Fruit fly (Drosophila melanogaster) whole organism, prepupa: ENCODE results near the gene CG14684.

Source experiments
- Blimp-1 ChIP-seq: fragments of 200-800 bp; sonication (Bioruptor generic); optimal IDR thresholded peaks from 3 replicates; lab custom pipeline; 2017; ENCODE audit warnings: missing biosample characterization, missing genetic modification characterization, mild to moderate bottlenecking, moderate library complexity, missing genetic modification reagents
- CG10631 ChIP-seq: fragments of 200-800 bp; sonication (Bioruptor generic); optimal IDR thresholded peaks from 2 replicates; lab custom pipeline; 2016; ENCODE audit warnings: missing biosample characterization, missing genetic modification characterization
- CG11294 ChIP-seq: fragments of 200-800 bp; sonication (Bioruptor generic); IDR thresholded peaks from 2 replicates; pipeline ENCODE4 v1.3.6; 2022; ENCODE audit warnings: missing biosample characterization, missing genetic modification characterization
- CG11762 ChIP-seq: fragments of 200-800 bp; sonication (Bioruptor generic); optimal IDR thresholded peaks from 3 replicates; lab custom pipeline; 2016; ENCODE audit warnings: missing biosample characterization, missing genetic modification characterization; ENCODE audit not compliant: insufficient read depth
- CG15336 ChIP-seq: fragments of 200-800 bp; sonication (Bioruptor generic); IDR thresholded peaks from 2 replicates; pipeline ENCODE4 v1.3.6; 2022; ENCODE audit warnings: missing biosample characterization, missing genetic modification characterization
- CG16779 ChIP-seq: fragments of 200-800 bp; sonication (Bioruptor generic); optimal IDR thresholded peaks from 3 replicates; lab custom pipeline; 2017; ENCODE audit warnings: missing biosample characterization, mild to moderate bottlenecking, missing genetic modification characterization
- CG3032 ChIP-seq: fragments of 200-800 bp; optimal IDR thresholded peaks from 2 replicates; lab custom pipeline; 2019; ENCODE audit warnings: missing biosample characterization, mild to moderate bottlenecking, missing genetic modification characterization, moderate library complexity
- CG34406 ChIP-seq: fragments of 200-800 bp; sonication (Bioruptor generic); optimal IDR thresholded peaks from 3 replicates; lab custom pipeline; 2016; ENCODE audit warnings: missing biosample characterization, missing genetic modification characterization
- CG3919 ChIP-seq: fragments of 200-800 bp; sonication (Bioruptor generic); optimal IDR thresholded peaks from 3 replicates; lab custom pipeline; 2016; ENCODE audit warnings: missing biosample characterization, missing genetic modification characterization
- CG4318 ChIP-seq: fragments of 200-800 bp; sonication (Bioruptor generic); optimal IDR thresholded peaks from 3 replicates; lab custom pipeline; 2017; ENCODE audit warnings: missing biosample characterization, mild to moderate bottlenecking, missing genetic modification characterization
- CG6276 ChIP-seq: fragments of 200-800 bp; sonication (Bioruptor generic); optimal IDR thresholded peaks from 2 replicates; lab custom pipeline; 2017; ENCODE audit warnings: missing biosample characterization, mild to moderate bottlenecking, missing genetic modification characterization
- CG6792 ChIP-seq: fragments of 200-800 bp; sonication (Bioruptor generic); optimal IDR thresholded peaks from 3 replicates; lab custom pipeline; 2016; ENCODE audit warnings: missing biosample characterization, missing genetic modification characterization
- CG6808 ChIP-seq: fragments of 200-800 bp; sonication (Bioruptor generic); optimal IDR thresholded peaks from 3 replicates; lab custom pipeline; 2017; ENCODE audit warnings: missing biosample characterization, missing genetic modification characterization, mild to moderate bottlenecking, moderate library complexity, missing genetic modification reagents
- CG6854 ChIP-seq: fragments of 200-800 bp; sonication (Bioruptor generic); optimal IDR thresholded peaks from 2 replicates; lab custom pipeline; 2017; ENCODE audit warnings: missing biosample characterization, mild to moderate bottlenecking, missing genetic modification characterization
- CG7368 ChIP-seq: fragments of 200-800 bp; sonication (Bioruptor generic); optimal IDR thresholded peaks from 3 replicates; lab custom pipeline; 2016; ENCODE audit warnings: missing biosample characterization, missing genetic modification characterization
- CG8119 ChIP-seq: fragments of 200-800 bp; sonication (Bioruptor generic); IDR thresholded peaks from 3 replicates; pipeline ENCODE4 v1.3.6; 2022; ENCODE audit warnings: missing biosample characterization, missing genetic modification characterization
- CG8319 ChIP-seq: fragments of 200-800 bp; sonication (Bioruptor generic); optimal IDR thresholded peaks from 3 replicates; lab custom pipeline; 2016; ENCODE audit warnings: missing biosample characterization, missing genetic modification characterization
- CG8632 ChIP-seq: fragments of 200-800 bp; sonication (Bioruptor generic); optimal IDR thresholded peaks from 3 replicates; lab custom pipeline; 2016; ENCODE audit warnings: missing biosample characterization, missing genetic modification characterization
- CG9139 ChIP-seq: fragments of 200-800 bp; sonication (Bioruptor generic); optimal IDR thresholded peaks from 3 replicates; lab custom pipeline; 2017; ENCODE audit warnings: missing biosample characterization, mild to moderate bottlenecking, missing genetic modification characterization
- Eip75B ChIP-seq: fragments of 200-800 bp; sonication (Bioruptor generic); optimal IDR thresholded peaks from 3 replicates; lab custom pipeline; 2016; ENCODE audit warnings: missing biosample characterization, missing genetic modification characterization
- Eip78C ChIP-seq: fragments of 200-800 bp; sonication (Bioruptor generic); peaks from one replicate; lab custom pipeline; 2016; ENCODE audit warnings: missing biosample characterization, missing genetic modification characterization
- Eip93F ChIP-seq: fragments of 200-800 bp; sonication (Bioruptor generic); optimal IDR thresholded peaks from 2 replicates; lab custom pipeline; 2016; ENCODE audit warnings: missing biosample characterization, mild to moderate bottlenecking, missing genetic modification characterization
- Ets21C ChIP-seq: fragments of 200-800 bp; sonication (Bioruptor generic); optimal IDR thresholded peaks from 3 replicates; lab custom pipeline; 2016; ENCODE audit warnings: missing biosample characterization, missing genetic modification characterization
- Ets96B ChIP-seq: fragments of 200-800 bp; optimal IDR thresholded peaks from 2 replicates; lab custom pipeline; 2019; ENCODE audit warnings: missing biosample characterization, mild to moderate bottlenecking, missing genetic modification characterization, moderate library complexity
- Gug ChIP-seq: fragments of 200-800 bp; sonication (Bioruptor generic); IDR thresholded peaks from 2 replicates; pipeline ENCODE4 v1.3.6; 2022; ENCODE audit warnings: missing biosample characterization, missing genetic modification characterization
- Hr38 ChIP-seq: sonication (Bioruptor generic); optimal IDR thresholded peaks from 2 replicates; lab custom pipeline; 2016; ENCODE audit warnings: missing biosample characterization, missing genetic modification characterization
- Hr39 ChIP-seq: fragments of 200-800 bp; sonication (Bioruptor generic); optimal IDR thresholded peaks from 2 replicates; lab custom pipeline; 2016; ENCODE audit warnings: missing biosample characterization, missing genetic modification characterization
- Hr4 ChIP-seq: fragments of 200-800 bp; sonication (Bioruptor generic); optimal IDR thresholded peaks from 3 replicates; lab custom pipeline; 2016; ENCODE audit warnings: missing biosample characterization, missing genetic modification characterization
- Met ChIP-seq: fragments of 200-800 bp; sonication (Bioruptor generic); optimal IDR thresholded peaks from 3 replicates; lab custom pipeline; 2016; ENCODE audit warnings: missing biosample characterization, missing genetic modification characterization
- Smox ChIP-seq: fragments of 200-800 bp; sonication (Bioruptor generic); optimal IDR thresholded peaks from 3 replicates; lab custom pipeline; 2016; ENCODE audit warnings: missing biosample characterization, missing genetic modification characterization
- Sox102F ChIP-seq: fragments of 200-800 bp; sonication (Bioruptor generic); optimal IDR thresholded peaks from 2 replicates; lab custom pipeline; 2016; ENCODE audit warnings: missing biosample characterization, mild to moderate bottlenecking, missing genetic modification characterization
- Sox14 ChIP-seq: fragments of 200-800 bp; sonication (Bioruptor generic); optimal IDR thresholded peaks from 3 replicates; lab custom pipeline; 2016; ENCODE audit warnings: missing biosample characterization, missing genetic modification characterization
- Sox15 ChIP-seq: fragments of 200-800 bp; sonication (Bioruptor generic); optimal IDR thresholded peaks from 3 replicates; lab custom pipeline; 2016; ENCODE audit warnings: missing biosample characterization, missing genetic modification characterization
- achi ChIP-seq: fragments of 200-800 bp; sonication (Bioruptor generic); optimal IDR thresholded peaks from 3 replicates; lab custom pipeline; 2016; ENCODE audit warnings: missing biosample characterization, missing genetic modification characterization
- acj6 ChIP-seq: fragments of 200-800 bp; sonication (Bioruptor generic); optimal IDR thresholded peaks from 3 replicates; lab custom pipeline; 2016; ENCODE audit warnings: missing biosample characterization, missing genetic modification characterization
- dac ChIP-seq: fragments of 200-800 bp; sonication (Bioruptor generic); optimal IDR thresholded peaks from 2 replicates; lab custom pipeline; 2017; ENCODE audit warnings: missing biosample characterization, mild to moderate bottlenecking, missing genetic modification characterization
- dsx ChIP-seq: fragments of 200-800 bp; optimal IDR thresholded peaks from 3 replicates; lab custom pipeline; 2019; ENCODE audit warnings: missing biosample characterization, mild to moderate bottlenecking, missing genetic modification characterization, moderate library complexity; ENCODE audit not compliant: poor library complexity, severe bottlenecking
- eg ChIP-seq: fragments of 200-800 bp; sonication (Bioruptor generic); IDR thresholded peaks from 3 replicates; pipeline ENCODE4 v1.3.6; 2022; ENCODE audit warnings: missing biosample characterization, missing genetic modification characterization
- esn ChIP-seq: fragments of 200-800 bp; sonication (Bioruptor generic); optimal IDR thresholded peaks from 2 replicates; lab custom pipeline; 2016; ENCODE audit warnings: missing biosample characterization, mild to moderate bottlenecking, missing genetic modification characterization, moderate library complexity
- fd59A ChIP-seq: fragments of 200-800 bp; sonication (Bioruptor generic); optimal IDR thresholded peaks from 2 replicates; lab custom pipeline; 2017; ENCODE audit warnings: missing biosample characterization, mild to moderate bottlenecking, missing genetic modification characterization, missing genetic modification reagents
- fd85E ChIP-seq: fragments of 200-800 bp; sonication (Bioruptor generic); optimal IDR thresholded peaks from 3 replicates; lab custom pipeline; 2016; ENCODE audit warnings: missing biosample characterization, missing genetic modification characterization
- lz ChIP-seq: fragments of 200-800 bp; sonication (Bioruptor generic); optimal IDR thresholded peaks from 3 replicates; lab custom pipeline; 2016; ENCODE audit warnings: missing biosample characterization, missing genetic modification characterization
- net ChIP-seq: fragments of 200-800 bp; sonication (Bioruptor generic); optimal IDR thresholded peaks from 3 replicates; lab custom pipeline; 2016; ENCODE audit warnings: missing biosample characterization, missing genetic modification characterization
- pdm3 ChIP-seq: fragments of 200-800 bp; sonication (Bioruptor generic); optimal IDR thresholded peaks from 3 replicates; lab custom pipeline; 2016; ENCODE audit warnings: missing biosample characterization, missing genetic modification characterization
- salr ChIP-seq, 2 experiments: fragments of 200-800 bp; sonication (Bioruptor generic); optimal IDR thresholded peaks; 3 replicates each; lab custom pipeline; 2016 to 2018; ENCODE audit warnings: missing biosample characterization in 2 of 2, missing genetic modification characterization in 2 of 2, mild to moderate bottlenecking in 1 of 2
- ss ChIP-seq, 2 experiments: fragments of 200-800 bp; sonication (Bioruptor generic); optimal IDR thresholded peaks; 2 replicates in 1 of 2; 3 replicates in 1 of 2; lab custom pipeline; 2017 to 2018; ENCODE audit warnings: mild to moderate bottlenecking in 2 of 2, missing biosample characterization in 2 of 2, missing genetic modification characterization in 2 of 2, moderate library complexity in 1 of 2
- svp ChIP-seq: fragments of 200-800 bp; sonication (Bioruptor generic); peaks from one replicate; lab custom pipeline; 2016; ENCODE audit warnings: missing biosample characterization, missing genetic modification characterization
- topi ChIP-seq: fragments of 200-800 bp; sonication (Bioruptor generic); optimal IDR thresholded peaks from 3 replicates; lab custom pipeline; 2016; ENCODE audit warnings: missing biosample characterization, missing genetic modification characterization
- vri ChIP-seq: fragments of 200-800 bp; sonication (Bioruptor generic); optimal IDR thresholded peaks from 3 replicates; lab custom pipeline; 2016; ENCODE audit warnings: missing biosample characterization, mild to moderate bottlenecking, missing genetic modification characterization

Gene CG14684

DNA sequence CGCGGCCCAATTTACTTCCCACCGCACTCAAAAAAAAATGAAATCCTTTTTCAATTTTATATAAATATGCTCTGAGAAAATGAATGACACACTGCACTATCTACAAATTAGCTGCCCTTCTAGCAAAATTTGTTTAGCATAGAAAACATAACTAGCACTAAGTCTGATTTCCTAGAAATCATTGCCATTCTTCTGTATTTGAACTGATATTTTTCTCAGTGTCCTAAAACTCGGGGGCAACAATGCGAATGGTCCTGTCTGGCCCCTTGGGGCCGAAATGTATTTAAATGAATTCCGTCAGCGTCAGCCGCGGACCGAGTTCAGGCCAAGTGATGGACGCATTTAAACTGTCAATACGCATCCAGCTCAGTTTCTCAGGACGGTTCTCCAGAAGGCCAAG lies 34.1 kb upstream of the CG14684 start (continued):
- TF ChIP-seq Gug (GFP tag; lab: Robert Waterston, UW), result no peak
- no peak for TF ChIP-seq CG8119 (GFP tag; lab: Robert Waterston, UW)
- TF ChIP-seq CG11762 (GFP tag; lab: Kevin White, UChicago), result no peak
- no peak for TF ChIP-seq dac (GFP tag; lab: Kevin White, UChicago)
- no peak for TF ChIP-seq CG3919 (GFP tag; lab: Kevin White, UChicago)
- no peak for TF ChIP-seq acj6 (GFP tag; lab: Kevin White, UChicago)
- TF ChIP-seq Ets21C, result no peak
- TF ChIP-seq Sox15 (GFP tag; lab: Kevin White, UChicago), result no peak
- peak; percentile 20 for TF ChIP-seq Smox
- TF ChIP-seq lz (GFP tag; lab: Kevin White, UChicago), result peak; percentile 18
- TF ChIP-seq, all 60 proteins: peak for 8

DNA sequence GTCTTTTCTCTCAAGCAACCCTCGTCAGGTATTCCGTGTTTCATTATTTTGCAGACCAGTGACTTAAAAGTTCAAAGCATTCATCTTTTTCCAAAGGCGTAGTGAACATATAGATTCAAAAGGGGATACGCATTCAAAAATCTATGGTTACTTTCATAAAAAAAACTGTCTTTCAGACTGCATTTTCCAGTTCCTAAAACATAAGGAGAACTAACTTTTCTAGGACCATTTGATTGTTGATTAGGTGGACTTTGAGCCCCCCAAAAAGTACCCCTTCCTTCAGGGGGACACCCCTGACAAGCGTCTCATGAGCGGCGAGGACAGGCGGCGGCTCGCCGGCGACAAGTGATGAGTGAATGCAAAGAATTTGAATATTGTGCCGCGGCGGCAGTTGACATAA lies 33.2 kb upstream of the CG14684 start:
- TF ChIP-seq CG6792 (GFP tag; lab: Kevin White, UChicago), result no peak
- no peak for TF ChIP-seq Hr38
- no peak for TF ChIP-seq salr (GFP tag; optimal IDR thresholded peaks at IDR 0.05; lab: Kevin White, UChicago)
- TF ChIP-seq CG6854 (GFP tag; lab: Kevin White, UChicago), result no peak
- no peak for TF ChIP-seq CG11294
- no peak for TF ChIP-seq dac (GFP tag; lab: Kevin White, UChicago)
- TF ChIP-seq CG11762 (GFP tag; lab: Kevin White, UChicago), result no peak
- TF ChIP-seq net (GFP tag; lab: Kevin White, UChicago), result no peak
- TF ChIP-seq CG8119 (GFP tag; lab: Robert Waterston, UW), result no peak
- no peak for TF ChIP-seq Eip75B (GFP tag; lab: Kevin White, UChicago)
- TF ChIP-seq Ets21C, result peak; percentile 3
- TF ChIP-seq CG7368, result no peak
- TF ChIP-seq Ets96B (tag; lab: Kevin White, UChicago), result peak; percentile 1
- no peak for TF ChIP-seq Eip93F (GFP tag; lab: Kevin White, UChicago)
- TF ChIP-seq achi (GFP tag; lab: Kevin White, UChicago), result peak; percentile 7
- TF ChIP-seq ss (GFP tag; optimal IDR thresholded peaks at IDR 0.05; lab: Kevin White, UChicago), result no peak
- TF ChIP-seq vri, result peak; percentile 21
- no peak for TF ChIP-seq Blimp-1 (GFP tag; lab: Kevin White, UChicago)
- TF ChIP-seq fd59A (GFP tag; lab: Kevin White, UChicago), result no peak
- no peak for TF ChIP-seq eg (GFP tag; lab: Robert Waterston, UW)
- no peak for TF ChIP-seq CG6808
- no peak for TF ChIP-seq Hr4 (GFP tag; lab: Kevin White, UChicago)
- no peak for TF ChIP-seq CG8319
- no peak for TF ChIP-seq fd85E (GFP tag; lab: Kevin White, UChicago)
- TF ChIP-seq CG34406 (GFP tag; lab: Kevin White, UChicago), result no peak
- TF ChIP-seq Eip78C, result peak; percentile 39
- no peak for TF ChIP-seq CG16779 (tag; lab: Kevin White, UChicago)
- no peak for TF ChIP-seq CG3919 (GFP tag; lab: Kevin White, UChicago)
- peak; percentile 6 for TF ChIP-seq Sox102F (GFP tag; lab: Kevin White, UChicago)
- TF ChIP-seq Met, result peak; percentile 32
- no peak for TF ChIP-seq CG6276 (GFP tag; lab: Kevin White, UChicago)
- no peak for TF ChIP-seq CG4318 (GFP tag; lab: Kevin White, UChicago)
- TF ChIP-seq svp, result peak; percentile 72
- no peak for TF ChIP-seq CG10631
- TF ChIP-seq lz (GFP tag; lab: Kevin White, UChicago), result peak; percentile 28
- no peak for TF ChIP-seq CG15336 (GFP tag; lab: Robert Waterston, UW)
- no peak for TF ChIP-seq CG8632 (GFP tag; lab: Kevin White, UChicago)
- no peak for TF ChIP-seq Sox14
- TF ChIP-seq topi, result no peak
- peak; percentile 30 for TF ChIP-seq Hr39 (GFP tag; lab: Kevin White, UChicago)
- no peak for TF ChIP-seq dsx (GFP tag; lab: Kevin White, UChicago)
- peak; percentile 18 for TF ChIP-seq esn
- TF ChIP-seq Smox, result peak; percentile 14
- no peak for TF ChIP-seq CG3032
- TF ChIP-seq pdm3 (GFP tag; lab: Kevin White, UChicago), result peak; percentile 13
- TF ChIP-seq acj6 (GFP tag; lab: Kevin White, UChicago), result peak; percentile 7
- no peak for TF ChIP-seq CG9139
- TF ChIP-seq Gug (GFP tag; lab: Robert Waterston, UW), result no peak
